Fruit fly (Drosophila melanogaster): ENCODE results near the gene CG3407.

The CG3407 gene

DNA sequence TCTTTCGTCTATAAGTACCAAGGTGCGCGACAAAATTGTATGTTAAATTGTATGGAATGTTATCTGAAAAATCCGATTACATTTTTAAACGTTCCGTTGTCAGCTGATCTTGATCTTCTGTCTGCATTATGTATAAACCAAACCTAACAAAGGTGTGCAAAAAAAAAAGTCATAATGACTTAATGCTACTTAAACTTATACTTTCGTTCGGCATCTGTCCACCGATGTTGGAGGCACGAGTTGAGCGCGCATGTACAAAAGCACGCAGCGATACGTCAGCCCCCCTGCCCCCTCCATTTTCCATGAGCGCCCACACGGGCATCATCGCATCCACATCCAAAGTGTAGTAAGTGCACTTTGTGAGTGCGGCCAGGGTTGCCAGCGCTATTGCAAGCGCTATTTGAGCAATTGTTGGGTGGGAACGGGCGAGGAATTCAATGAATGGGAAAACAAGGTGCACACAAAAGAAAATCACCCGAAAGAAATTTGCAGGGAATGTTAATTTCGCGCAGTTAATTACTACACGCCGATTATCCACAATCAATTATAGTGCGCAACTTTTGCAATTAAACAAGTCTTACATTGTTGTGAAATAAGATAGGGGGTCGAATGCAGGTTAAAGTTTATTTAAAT lies 8.5 kb downstream of the CG3407 start (continued):
- peak; percentile 97 for TF ChIP-seq CG17186 (GFP tag; optimal IDR thresholded peaks at IDR 0.05)
- peak; percentile 99 for TF ChIP-seq Asciz (GFP tag; optimal IDR thresholded peaks at IDR 0.05)
- TF ChIP-seq tx (GFP tag; optimal IDR thresholded peaks at IDR 0.05), result peak; percentile 98
- peak; percentile 98 for TF ChIP-seq Hsf (GFP tag; optimal IDR thresholded peaks at IDR 0.05)
- peak; percentile 98 for TF ChIP-seq kni (GFP tag; optimal IDR thresholded peaks at IDR 0.05)
- TF ChIP-seq run (tag; optimal IDR thresholded peaks at IDR 0.05), result peak; percentile 98
- peak; percentile 98 for TF ChIP-seq PHDP (tag; optimal IDR thresholded peaks at IDR 0.05)
- peak; percentile 95 for TF ChIP-seq Nf-YA (GFP tag; IDR thresholded peaks at IDR 0.05)
- no peak for TF ChIP-seq CG42726 (GFP tag; IDR thresholded peaks at IDR 0.05; ENCODE audit: partially characterized antibody)
- TF ChIP-seq BtbVII (GFP tag; optimal IDR thresholded peaks at IDR 0.05), result peak; percentile 98
- TF ChIP-seq bcd (GFP tag; optimal IDR thresholded peaks at IDR 0.05), result peak; percentile 98
- TF ChIP-seq CG4707 (GFP tag; optimal IDR thresholded peaks at IDR 0.05), result peak; percentile 96
- peak; percentile 98 for TF ChIP-seq CG11504 (tag; optimal IDR thresholded peaks at IDR 0.05)
- peak; percentile 88 for TF ChIP-seq ash1 (GFP tag; optimal IDR thresholded peaks at IDR 0.05)
- peak; percentile 97 for TF ChIP-seq CG2199 (GFP tag; IDR thresholded peaks at IDR 0.05)
- TF ChIP-seq gt (GFP tag; IDR thresholded peaks at IDR 0.05), result peak; percentile 94
- peak; percentile 99 for TF ChIP-seq ci (GFP tag; IDR thresholded peaks at IDR 0.05)
- TF ChIP-seq Hr39 (optimal IDR thresholded peaks at IDR 0.05), result no peak
- TF ChIP-seq CG8281 (tag; optimal IDR thresholded peaks at IDR 0.05), result peak; percentile 92
- peak; percentile 97 for TF ChIP-seq CG10147 (GFP tag; optimal IDR thresholded peaks at IDR 0.05)
- TF ChIP-seq wdn (GFP tag; IDR thresholded peaks at IDR 0.05), result peak; percentile 95
- peak; percentile 98 for TF ChIP-seq chm (GFP tag; IDR thresholded peaks at IDR 0.05)
- TF ChIP-seq CG7839 (tag; optimal IDR thresholded peaks at IDR 0.05), result peak; percentile 99
- peak; percentile 97 for TF ChIP-seq B-H1 (GFP tag; IDR thresholded peaks at IDR 0.05)
- TF ChIP-seq CG12219 (GFP tag; optimal IDR thresholded peaks at IDR 0.05), result peak; percentile 100
- peak; percentile 98 for TF ChIP-seq CG15601 (tag; optimal IDR thresholded peaks at IDR 0.05)
- TF ChIP-seq CTCF (GFP tag; optimal IDR thresholded peaks at IDR 0.05), result peak; percentile 78
- peak; percentile 99 for TF ChIP-seq Ssrp (tag; optimal IDR thresholded peaks at IDR 0.05)
- peak; percentile 98 for TF ChIP-seq Atf6 (GFP tag; IDR thresholded peaks at IDR 0.05)
- peak; percentile 95 for TF ChIP-seq CG1602 (GFP tag; optimal IDR thresholded peaks at IDR 0.05)
- TF ChIP-seq Nf-YC (tag; optimal IDR thresholded peaks at IDR 0.05), result peak; percentile 91
- TF ChIP-seq sqz (GFP tag; optimal IDR thresholded peaks at IDR 0.05), result peak; percentile 98
- peak; percentile 98 for TF ChIP-seq Side (GFP tag; optimal IDR thresholded peaks at IDR 0.05)
- peak; percentile 87 for TF ChIP-seq D19B (GFP tag; optimal IDR thresholded peaks at IDR 0.05)
- TF ChIP-seq Dll (GFP tag; IDR thresholded peaks at IDR 0.05; ENCODE audit: partially characterized antibody), result peak; percentile 38; the same call in 1 of the 4 replicates
- peak; percentile 97 for TF ChIP-seq fd3F (GFP tag; optimal IDR thresholded peaks at IDR 0.05)
- peak; percentile 88 for TF ChIP-seq psq (GFP tag; optimal IDR thresholded peaks at IDR 0.05)
- peak; percentile 92 for TF ChIP-seq NFAT (GFP tag; IDR thresholded peaks at IDR 0.05)
- TF ChIP-seq nau (GFP tag; optimal IDR thresholded peaks at IDR 0.05), result peak; percentile 99
- TF ChIP-seq CG34422 (GFP tag; IDR thresholded peaks at IDR 0.05), result peak; percentile 99
- peak; percentile 89 for TF ChIP-seq exex (tag; optimal IDR thresholded peaks at IDR 0.05)
- peak; percentile 95 for TF ChIP-seq CG8359 (GFP tag; optimal IDR thresholded peaks at IDR 0.05; ENCODE audit: borderline replicate concordance)
- peak; percentile 97 for TF ChIP-seq ase (GFP tag; IDR thresholded peaks at IDR 0.05)
- peak; percentile 96 for TF ChIP-seq sens-2 (GFP tag; IDR thresholded peaks at IDR 0.05)
- TF ChIP-seq shn (GFP tag; optimal IDR thresholded peaks at IDR 0.05), result peak; percentile 95
- TF ChIP-seq jumu (GFP tag; optimal IDR thresholded peaks at IDR 0.05), result peak; percentile 98
- TF ChIP-seq CG2129 (GFP tag; IDR thresholded peaks at IDR 0.05; ENCODE audit: partially characterized antibody), result no peak
- TF ChIP-seq zen2 (GFP tag; IDR thresholded peaks at IDR 0.05; ENCODE audit: partially characterized antibody), result no peak
- no peak for TF ChIP-seq pita (GFP tag; optimal IDR thresholded peaks at IDR 0.05)
- TF ChIP-seq CG7357 (GFP tag; IDR thresholded peaks at IDR 0.05), result peak; percentile 92

All from whole organism, embryonic.